Worm (Caenorhabditis elegans) whole organism, midembryonic: ENCODE measurements around the gene bud-13.

Experiments
- T22C8.4 ChIP-seq: fragments of 200-800 bp; sonication (Bioruptor generic); IDR thresholded peaks from 2 replicates; pipeline ENCODE4 v1.3.6; 2022; ENCODE audit warnings: missing genetic modification characterization, missing compliant biosample characterization
- cog-1 ChIP-seq: sonication (generic microtip); optimal IDR thresholded peaks from 2 replicates; lab custom pipeline; 2016; ENCODE audit warnings: missing genetic modification characterization, missing compliant biosample characterization
- flt-1 ChIP-seq: fragments of 200-800 bp; sonication (Bioruptor generic); IDR thresholded peaks from 2 replicates; pipeline ENCODE4 v1.3.6; 2022; ENCODE audit warnings: missing genetic modification characterization, missing compliant biosample characterization
- klf-2 ChIP-seq: fragments of 200-800 bp; sonication (Bioruptor generic); conservative IDR thresholded peaks from 2 replicates; pipeline ENCODE4 v1.3.6; 2022; ENCODE audit warnings: missing genetic modification reagents, missing genetic modification characterization, missing compliant biosample characterization
- med-1 ChIP-seq: sonication (generic microtip); optimal IDR thresholded peaks from 2 replicates; lab custom pipeline; 2017; ENCODE audit warnings: missing genetic modification characterization, mild to moderate bottlenecking, missing compliant biosample characterization, antibody characterized with exemption, missing genetic modification reagents; ENCODE audit not compliant: insufficient read depth
- ref-1 ChIP-seq: fragments of 200-800 bp; sonication (Bioruptor generic); conservative IDR thresholded peaks from 2 replicates; pipeline ENCODE4 v1.3.6; 2022; ENCODE audit warnings: missing genetic modification reagents, missing genetic modification characterization, missing compliant biosample characterization
- tab-1 ChIP-seq: fragments of 200-800 bp; sonication (Bioruptor generic); IDR thresholded peaks from 2 replicates; pipeline ENCODE4 v1.3.6; 2022; ENCODE audit warnings: missing genetic modification characterization, missing compliant biosample characterization
- ztf-23 ChIP-seq: fragments of 200-800 bp; sonication (Bioruptor generic); IDR thresholded peaks from 2 replicates; pipeline ENCODE4 v1.3.6; 2022; ENCODE audit warnings: missing genetic modification reagents, missing genetic modification characterization, missing compliant biosample characterization
- ztf-29 ChIP-seq: fragments of 200-800 bp; sonication (Bioruptor generic); IDR thresholded peaks from 2 replicates; pipeline ENCODE4 v1.3.6; 2022; ENCODE audit warnings: missing genetic modification reagents, missing genetic modification characterization, missing compliant biosample characterization

ce11 chrIII:9004658-9005057, 37.1 kb upstream of the bud-13 start:
- TF ChIP-seq flt-1 (GFP tag; lab: Robert Waterston, UW), result no peak
- TF ChIP-seq klf-2 (GFP tag; lab: Robert Waterston, UW), result no peak
- no peak for TF ChIP-seq cog-1 (tag; lab: Kevin White, UChicago)
- no peak for TF ChIP-seq ref-1 (GFP tag; lab: Robert Waterston, UW)
- no peak for TF ChIP-seq med-1
- no peak for TF ChIP-seq tab-1 (GFP tag; lab: Robert Waterston, UW)
- TF ChIP-seq ztf-23 (GFP tag; lab: Robert Waterston, UW), result no peak
- TF ChIP-seq ztf-29, result no peak
- TF ChIP-seq T22C8.4 (GFP tag; lab: Robert Waterston, UW), result no peak
